Worm (Caenorhabditis elegans) whole organism, young adult: Measurements from ENCODE around the gene hpo-28.

Experiments used
- B0019.2 ChIP-seq: fragments of 200-800 bp; sonication (Bioruptor generic); conservative IDR thresholded peaks from 2 replicates; pipeline ENCODE4 v1.3.6; 2022; ENCODE audit warnings: missing genetic modification reagents, missing genetic modification characterization, missing compliant biosample characterization
- C06A6.2 ChIP-seq: fragments of 200-800 bp; sonication (Bioruptor generic); conservative IDR thresholded peaks from 2 replicates; pipeline ENCODE4 v1.3.6; 2022; ENCODE audit warnings: missing genetic modification characterization, missing compliant biosample characterization
- C17E4.6 ChIP-seq: fragments of 200-800 bp; sonication (Bioruptor generic); IDR thresholded peaks from 2 replicates; pipeline ENCODE4 v1.3.6; 2022; ENCODE audit warnings: missing genetic modification reagents, missing genetic modification characterization, missing compliant biosample characterization
- D2030.7 ChIP-seq: fragments of 200-800 bp; sonication (Bioruptor generic); IDR thresholded peaks from 2 replicates; pipeline ENCODE4 v1.3.6; 2022; ENCODE audit warnings: missing genetic modification reagents, missing genetic modification characterization, missing compliant biosample characterization
- F22D6.2 ChIP-seq: sonication (generic microtip); optimal IDR thresholded peaks from 2 replicates; lab custom pipeline; 2016; ENCODE audit warnings: mild to moderate bottlenecking, missing genetic modification characterization, missing compliant biosample characterization
- F23B12.7 ChIP-seq: sonication (generic microtip); optimal IDR thresholded peaks from 2 replicates; lab custom pipeline; 2017; ENCODE audit warnings: missing genetic modification characterization, mild to moderate bottlenecking, missing compliant biosample characterization, antibody characterized with exemption, moderate library complexity; ENCODE audit not compliant: insufficient read depth
- F49E8.2 ChIP-seq: sonication (generic microtip); optimal IDR thresholded peaks from 3 replicates; lab custom pipeline; 2017; ENCODE audit warnings: missing genetic modification characterization, mild to moderate bottlenecking, missing compliant biosample characterization, antibody characterized with exemption, moderate library complexity; ENCODE audit not compliant: insufficient read depth
- F57C9.4 ChIP-seq: sonication (generic microtip); optimal IDR thresholded peaks from 2 replicates; lab custom pipeline; 2017; ENCODE audit warnings: mild to moderate bottlenecking, missing genetic modification characterization, missing compliant biosample characterization
- K12H6.12 ChIP-seq: fragments of 200-800 bp; sonication (Bioruptor generic); optimal IDR thresholded peaks from 2 replicates; lab custom pipeline; 2018; ENCODE audit warnings: mild to moderate bottlenecking, missing genetic modification characterization, missing compliant biosample characterization
- T26A5.8 ChIP-seq: sonication (generic microtip); optimal IDR thresholded peaks from 2 replicates; lab custom pipeline; 2016; ENCODE audit warnings: missing genetic modification characterization, missing compliant biosample characterization
- Y56A3A.18 ChIP-seq: fragments of 200-800 bp; sonication (Bioruptor generic); IDR thresholded peaks from 2 replicates; pipeline ENCODE4 v1.3.6; 2022; ENCODE audit warnings: missing genetic modification reagents, missing genetic modification characterization, missing compliant biosample characterization
- Y79H2A.3 ChIP-seq: fragments of 200-800 bp; sonication (Bioruptor generic); conservative IDR thresholded peaks from 2 replicates; pipeline ENCODE4 v1.3.6; 2022; ENCODE audit warnings: missing genetic modification reagents, missing genetic modification characterization, missing compliant biosample characterization
- Y95B8A.8 ChIP-seq: fragments of 200-800 bp; sonication (Bioruptor generic); IDR thresholded peaks from 2 replicates; pipeline ENCODE4 v1.3.6; 2022; ENCODE audit warnings: missing genetic modification reagents, missing genetic modification characterization, missing compliant biosample characterization
- akir-1 ChIP-seq: fragments of 200-800 bp; sonication (Bioruptor generic); optimal IDR thresholded peaks from 2 replicates; lab custom pipeline; 2018; ENCODE audit warnings: mild to moderate bottlenecking, missing genetic modification characterization, moderate library complexity, missing compliant biosample characterization
- athp-1 ChIP-seq: sonication (generic microtip); optimal IDR thresholded peaks from 2 replicates; lab custom pipeline; 2017; ENCODE audit warnings: mild to moderate bottlenecking, missing genetic modification characterization, missing compliant biosample characterization
- attf-6 ChIP-seq: fragments of 200-800 bp; sonication (Bioruptor generic); IDR thresholded peaks from 2 replicates; pipeline ENCODE4 v1.3.6; 2022; ENCODE audit warnings: missing genetic modification reagents, missing genetic modification characterization, missing compliant biosample characterization
- ceh-100 ChIP-seq: fragments of 200-800 bp; sonication (Bioruptor generic); IDR thresholded peaks from 2 replicates; pipeline ENCODE4 v1.3.6; 2022; ENCODE audit warnings: missing genetic modification reagents, missing genetic modification characterization, missing compliant biosample characterization
- ceh-27 ChIP-seq: fragments of 200-800 bp; sonication (Bioruptor generic); optimal IDR thresholded peaks from 2 replicates; lab custom pipeline; 2018; ENCODE audit warnings: mild to moderate bottlenecking, missing genetic modification characterization, moderate library complexity, missing compliant biosample characterization
- ceh-91 ChIP-seq: fragments of 200-800 bp; sonication (Bioruptor generic); IDR thresholded peaks from 2 replicates; pipeline ENCODE4 v1.3.6; 2022; ENCODE audit warnings: missing genetic modification reagents, missing genetic modification characterization, missing compliant biosample characterization
- chd-7 ChIP-seq: sonication (generic microtip); optimal IDR thresholded peaks from 2 replicates; lab custom pipeline; 2016; ENCODE audit warnings: mild to moderate bottlenecking, missing genetic modification characterization, moderate library complexity, missing compliant biosample characterization
- dox-1 ChIP-seq: fragments of 200-800 bp; sonication (Bioruptor generic); IDR thresholded peaks from 2 replicates; pipeline ENCODE4 v1.3.6; 2022; ENCODE audit warnings: missing genetic modification reagents, missing genetic modification characterization, missing compliant biosample characterization
- dpff-1 ChIP-seq: sonication (generic microtip); optimal IDR thresholded peaks from 2 replicates; lab custom pipeline; 2017; ENCODE audit warnings: mild to moderate bottlenecking, missing genetic modification characterization, missing compliant biosample characterization
- efl-1 ChIP-seq: fragments of 150-350 bp; optimal IDR thresholded peaks from 2 replicates; lab custom pipeline; 2014; ENCODE audit warnings: missing biosample characterization, missing genetic modification reagents, missing genetic modification characterization
- egl-44 ChIP-seq: fragments of 200-800 bp; sonication (Bioruptor generic); IDR thresholded peaks from 2 replicates; pipeline ENCODE4 v1.3.6; 2022; ENCODE audit warnings: missing genetic modification reagents, missing genetic modification characterization, missing compliant biosample characterization
- ets-4 ChIP-seq: fragments of 200-800 bp; sonication (Bioruptor generic); optimal IDR thresholded peaks from 2 replicates; lab custom pipeline; 2018; ENCODE audit warnings: mild to moderate bottlenecking, missing genetic modification characterization, missing compliant biosample characterization
- him-1 ChIP-seq: sonication (generic microtip); optimal IDR thresholded peaks from 2 replicates; lab custom pipeline; 2016; ENCODE audit warnings: missing genotype, missing genetic modification reagents, missing genetic modification characterization, missing compliant biosample characterization
- hlh-26 ChIP-seq: fragments of 200-800 bp; sonication (Bioruptor generic); conservative IDR thresholded peaks from 2 replicates; pipeline ENCODE4 v1.3.6; 2022; ENCODE audit warnings: missing genetic modification reagents, missing genetic modification characterization, missing compliant biosample characterization
- hmg-1.2 ChIP-seq: fragments of 200-800 bp; sonication (Bioruptor generic); IDR thresholded peaks from 2 replicates; pipeline ENCODE4 v1.3.6; 2022; ENCODE audit warnings: missing genetic modification reagents, missing genetic modification characterization, missing compliant biosample characterization
- hrde-1 ChIP-seq: sonication (generic microtip); optimal IDR thresholded peaks from 2 replicates; lab custom pipeline; 2016; ENCODE audit warnings: missing genetic modification characterization, mild to moderate bottlenecking, missing compliant biosample characterization, moderate library complexity, missing genotype, missing genetic modification reagents, borderline replicate concordance
- hsf-1 ChIP-seq: fragments of 200-800 bp; sonication (Bioruptor generic); IDR thresholded peaks from 2 replicates; pipeline ENCODE4 v1.3.6; 2022; ENCODE audit warnings: missing genetic modification reagents, missing genetic modification characterization, missing compliant biosample characterization
- lsl-1 ChIP-seq: fragments of 200-800 bp; sonication (Bioruptor generic); optimal IDR thresholded peaks from 2 replicates; lab custom pipeline; 2018; ENCODE audit warnings: mild to moderate bottlenecking, missing genetic modification characterization, moderate library complexity, missing compliant biosample characterization
- madf-8 ChIP-seq: fragments of 200-800 bp; sonication (Bioruptor generic); conservative IDR thresholded peaks from 2 replicates; pipeline ENCODE4 v1.3.6; 2022; ENCODE audit warnings: missing genetic modification reagents, missing genetic modification characterization, missing compliant biosample characterization
- mcd-1 ChIP-seq: fragments of 200-800 bp; sonication (Bioruptor generic); IDR thresholded peaks from 2 replicates; pipeline ENCODE4 v1.3.6; 2022; ENCODE audit warnings: missing genetic modification reagents, missing genetic modification characterization, missing compliant biosample characterization
- mes-4 ChIP-seq: sonication (generic microtip); optimal IDR thresholded peaks from 2 replicates; lab custom pipeline; 2016; ENCODE audit warnings: missing genotype, missing genetic modification characterization, missing compliant biosample characterization
- pbrm-1 ChIP-seq: fragments of 200-800 bp; sonication (Bioruptor generic); IDR thresholded peaks from 2 replicates; pipeline ENCODE4 v1.3.6; 2022; ENCODE audit warnings: missing genetic modification reagents, missing genetic modification characterization, missing compliant biosample characterization
- rcor-1 ChIP-seq: fragments of 200-800 bp; sonication (Bioruptor generic); IDR thresholded peaks from 2 replicates; pipeline ENCODE4 v1.3.6; 2022; ENCODE audit warnings: missing genetic modification reagents, missing genetic modification characterization, missing compliant biosample characterization
- rec-8 ChIP-seq, 2 experiments: sonication (generic microtip); optimal IDR thresholded peaks; 2 replicates each; lab custom pipeline; 2016; ENCODE audit warnings: mild to moderate bottlenecking in 2 of 2, missing genetic modification characterization in 2 of 2, missing genetic modification reagents in 2 of 2, missing genotype in 2 of 2, missing biosample characterization in 1 of 2, missing compliant biosample characterization in 1 of 2, moderate library complexity in 1 of 2
- repo-1 ChIP-seq: sonication (generic microtip); optimal IDR thresholded peaks from 2 replicates; lab custom pipeline; 2017; ENCODE audit warnings: mild to moderate bottlenecking, missing genetic modification characterization, missing compliant biosample characterization
- snpc-1.1 ChIP-seq: sonication (generic microtip); optimal IDR thresholded peaks from 2 replicates; lab custom pipeline; 2017; ENCODE audit warnings: missing genetic modification characterization, mild to moderate bottlenecking, missing compliant biosample characterization, antibody characterized with exemption, moderate library complexity, missing genotype, missing genetic modification reagents; ENCODE audit not compliant: insufficient read depth
- snpc-1.3 ChIP-seq: sonication (generic microtip); optimal IDR thresholded peaks from 2 replicates; lab custom pipeline; 2017; ENCODE audit warnings: missing genetic modification characterization, mild to moderate bottlenecking, missing compliant biosample characterization, antibody characterized with exemption, moderate library complexity, missing genotype, missing genetic modification reagents; ENCODE audit not compliant: insufficient read depth
- snpc-4 ChIP-seq, 5 experiments: fragments of 150-350 bp in 1 of 5; sonication (generic microtip) in 4 of 5; optimal IDR thresholded peaks; 2 replicates each; lab custom pipeline; 2014 to 2018; ENCODE audit warnings: missing genetic modification characterization in 5 of 5, missing biosample characterization in 3 of 5, antibody characterized with exemption in 2 of 5, mild to moderate bottlenecking in 2 of 5, missing compliant biosample characterization in 2 of 5, missing genotype in 2 of 5, moderate library complexity in 2 of 5, missing genetic modification reagents in 1 of 5
- tlf-1 ChIP-seq: fragments of 200-800 bp; sonication (Bioruptor generic); optimal IDR thresholded peaks from 2 replicates; lab custom pipeline; 2018; ENCODE audit warnings: mild to moderate bottlenecking, missing genetic modification characterization, missing compliant biosample characterization
- unc-130 ChIP-seq: sonication (generic microtip); optimal IDR thresholded peaks from 2 replicates; lab custom pipeline; 2016; ENCODE audit warnings: missing genetic modification reagents, missing genetic modification characterization, missing compliant biosample characterization
- unc-62 ChIP-seq: fragments of 150-350 bp; optimal IDR thresholded peaks from 2 replicates; lab custom pipeline; 2014; ENCODE audit warnings: missing biosample characterization, missing genetic modification reagents, missing genetic modification characterization
- zim-3 ChIP-seq: sonication (generic microtip); optimal IDR thresholded peaks from 2 replicates; lab custom pipeline; 2017; ENCODE audit warnings: mild to moderate bottlenecking, missing genetic modification characterization, moderate library complexity, missing compliant biosample characterization
- ztf-22 ChIP-seq: fragments of 200-800 bp; sonication (Bioruptor generic); optimal IDR thresholded peaks from 2 replicates; lab custom pipeline; 2018; ENCODE audit warnings: mild to moderate bottlenecking, missing genetic modification characterization, moderate library complexity, missing compliant biosample characterization
- ztf-28 ChIP-seq: fragments of 200-800 bp; sonication (Bioruptor generic); IDR thresholded peaks from 2 replicates; pipeline ENCODE4 v1.3.6; 2022; ENCODE audit warnings: missing genetic modification reagents, missing genetic modification characterization, missing compliant biosample characterization

The hpo-28 gene

ce11 chrIII:5727827-5728226, 18.7 kb upstream of the hpo-28 start, which contains the start of gene egg-1 (continued):
- peak; percentile 40 for TF ChIP-seq snpc-4 (GFP tag; optimal IDR thresholded peaks at IDR 0.05; lab: Kevin White, UChicago)
- peak in 3 of 4 experiments; percentile 8 to 60 (median 59) for TF ChIP-seq snpc-4 (tag; optimal IDR thresholded peaks at IDR 0.05; lab: Kevin White, UChicago)
- TF ChIP-seq akir-1 (GFP tag; lab: Kevin White, UChicago), result no peak
- TF ChIP-seq B0019.2 (GFP tag; lab: Robert Waterston, UW), result peak; percentile 78
- peak; percentile 85 for TF ChIP-seq him-1 (tag; lab: Kevin White, UChicago)
- TF ChIP-seq T26A5.8 (tag; lab: Kevin White, UChicago), result no peak
- TF ChIP-seq C06A6.2 (GFP tag; lab: Robert Waterston, UW), result no peak
- 0 out of 2 replicates have a peak, but pooled peaks have one; percentile 21 for TF ChIP-seq attf-6 (GFP tag; lab: Robert Waterston, UW)
- peak; percentile 92 for TF ChIP-seq F49E8.2 (tag; lab: Kevin White, UChicago)
- peak; percentile 53 for TF ChIP-seq ceh-100 (GFP tag; lab: Robert Waterston, UW)
- peak; percentile 75 for TF ChIP-seq unc-130
- peak; percentile 12 for TF ChIP-seq repo-1 (tag; lab: Kevin White, UChicago)
- peak; percentile 72 for TF ChIP-seq mcd-1 (GFP tag; lab: Robert Waterston, UW)
- peak; percentile 93 for TF ChIP-seq snpc-1.3 (tag; lab: Kevin White, UChicago)
- no peak; the same call in 1 of the 2 replicates for TF ChIP-seq C17E4.6 (GFP tag; lab: Robert Waterston, UW)
- TF ChIP-seq zim-3 (tag; lab: Kevin White, UChicago), result no peak
- TF ChIP-seq ztf-28, result 0 out of 2 replicates have a peak, but pooled peaks have one; percentile 58
- TF ChIP-seq ztf-22 (GFP tag; lab: Kevin White, UChicago), result no peak
- no peak for TF ChIP-seq Y56A3A.18 (GFP tag; lab: Robert Waterston, UW)
- TF ChIP-seq hlh-26 (GFP tag; lab: Robert Waterston, UW), result no peak
- TF ChIP-seq rcor-1, result peak; percentile 83
- peak; percentile 93 for TF ChIP-seq D2030.7
- no peak for TF ChIP-seq mes-4 (tag; lab: Kevin White, UChicago)
- no peak for TF ChIP-seq K12H6.12
- TF ChIP-seq rec-8 (tag; optimal IDR thresholded peaks at IDR 0.05; lab: Kevin White, UChicago), result no peak
- peak; percentile 98 for TF ChIP-seq efl-1 (GFP tag; lab: Kevin White, UChicago)
- no peak for TF ChIP-seq ceh-27 (GFP tag; lab: Kevin White, UChicago)
- peak; percentile 63 for TF ChIP-seq athp-1 (tag; lab: Kevin White, UChicago)
- peak; percentile 87 for TF ChIP-seq dox-1
- TF ChIP-seq tlf-1 (GFP tag; lab: Kevin White, UChicago), result peak; percentile 90
- TF ChIP-seq pbrm-1 (GFP tag; lab: Robert Waterston, UW), result peak; percentile 67
- TF ChIP-seq hrde-1, result peak; percentile 8
- peak; percentile 96 for TF ChIP-seq ceh-91 (GFP tag; lab: Robert Waterston, UW)
- TF ChIP-seq F22D6.2 (tag; lab: Kevin White, UChicago), result no peak
- peak; percentile 21 for TF ChIP-seq snpc-1.1 (tag; lab: Kevin White, UChicago)
- no peak for TF ChIP-seq F57C9.4 (tag; lab: Kevin White, UChicago)
- TF ChIP-seq egl-44, result no peak
- TF ChIP-seq F23B12.7, result peak; percentile 75
- TF ChIP-seq chd-7 (tag; lab: Kevin White, UChicago), result no peak
- peak; percentile 89 for TF ChIP-seq hsf-1 (GFP tag; lab: Robert Waterston, UW)
- TF ChIP-seq madf-8 (GFP tag; lab: Robert Waterston, UW), result peak; percentile 95
- TF ChIP-seq Y79H2A.3 (GFP tag; lab: Robert Waterston, UW), result peak; percentile 50; the same call in 1 of the 2 replicates
- TF ChIP-seq unc-62, result no peak
- peak; percentile 93 for TF ChIP-seq Y95B8A.8
- TF ChIP-seq hmg-1.2 (GFP tag; lab: Robert Waterston, UW), result peak; percentile 61
- no peak for TF ChIP-seq ets-4
- TF ChIP-seq lsl-1 (GFP tag; lab: Kevin White, UChicago), result peak; percentile 98
- TF ChIP-seq dpff-1, result no peak
